Worm (Caenorhabditis elegans): ENCODE measurements around the gene plrg-1.

- TF ChIP-seq him-1 (tag; optimal IDR thresholded peaks at IDR 0.05) (no peak), dao-5 (tag; optimal IDR thresholded peaks at IDR 0.05) (no peak)
These were observed 31.7 kb upstream of the plrg-1 start for ce11 chrV:10839398-10839797.

All from whole organism, L4/young adult.